Fruit fly (Drosophila melanogaster): Measurements from ENCODE around the gene Dref.
A peak's percentile ranks its signal among the peaks of the same experiment; 100 is the strongest.

Gene Dref

dm6 chr2L:9937908-9938307 lies 29.1 kb downstream of the Dref start, which contains the start of gene Arglu1 (continued):
- TF ChIP-seq bigmax (GFP tag; optimal IDR thresholded peaks at IDR 0.05) (no peak), Ets97D (GFP tag; optimal IDR thresholded peaks at IDR 0.05) (peak; percentile 37), disco-r (GFP tag; optimal IDR thresholded peaks at IDR 0.05) (no peak), kni (GFP tag; optimal IDR thresholded peaks at IDR 0.05) (no peak), CG13424 (tag; optimal IDR thresholded peaks at IDR 0.05) (no peak), CG5245 (GFP tag; optimal IDR thresholded peaks at IDR 0.05) (no peak), so (GFP tag; IDR thresholded peaks at IDR 0.05) (no peak), toy (GFP tag; IDR thresholded peaks at IDR 0.05) (no peak), Dbx (GFP tag; IDR thresholded peaks at IDR 0.05) (peak; percentile 57; the same call in 1 of the 3 replicates), CG3726 (GFP tag; IDR thresholded peaks at IDR 0.05) (no peak), NFAT (GFP tag; IDR thresholded peaks at IDR 0.05) (peak; percentile 34; the same call in 1 of the 2 replicates), mam (GFP tag; optimal IDR thresholded peaks at IDR 0.05) (peak; percentile 53), onecut (GFP tag; IDR thresholded peaks at IDR 0.05) (no peak), lola (GFP tag; optimal IDR thresholded peaks at IDR 0.05) (no peak), grau (tag; optimal IDR thresholded peaks at IDR 0.05) (no peak), rib (GFP tag; IDR thresholded peaks at IDR 0.05) (no peak), Mes4 (GFP tag; optimal IDR thresholded peaks at IDR 0.05) (no peak), Ptx1 (GFP tag; IDR thresholded peaks at IDR 0.05) (peak; percentile 39; the same call in 1 of the 2 replicates), CG43689 (GFP tag; IDR thresholded peaks at IDR 0.05) (no peak), CG14667 (GFP tag; IDR thresholded peaks at IDR 0.05) (no peak), sens-2 (GFP tag; IDR thresholded peaks at IDR 0.05) (no peak), CG6689 (GFP tag; IDR thresholded peaks at IDR 0.05) (no peak), CG17359 (tag; optimal IDR thresholded peaks at IDR 0.05) (no peak), corto (GFP tag; optimal IDR thresholded peaks at IDR 0.05) (no peak), p53 (GFP tag; optimal IDR thresholded peaks at IDR 0.05) (no peak), CG10209 (GFP tag; optimal IDR thresholded peaks at IDR 0.05) (no peak), Hand (GFP tag; optimal IDR thresholded peaks at IDR 0.05) (no peak)

- no peak for TF ChIP-seq Optix (GFP tag; IDR thresholded peaks at IDR 0.05)
- no peak for TF ChIP-seq disco-r (GFP tag; optimal IDR thresholded peaks at IDR 0.05)
- no peak for TF ChIP-seq Fer3 (tag; optimal IDR thresholded peaks at IDR 0.05)
- TF ChIP-seq sens-2 (GFP tag; IDR thresholded peaks at IDR 0.05) = no peak
- no peak for TF ChIP-seq bbx (GFP tag; IDR thresholded peaks at IDR 0.05; ENCODE audit: partially characterized antibody)
- no peak for TF ChIP-seq GATAe (GFP tag; conservative IDR thresholded peaks at IDR 0.05)
- no peak for TF ChIP-seq dysf (GFP tag; IDR thresholded peaks at IDR 0.05)
- TF ChIP-seq CG12391 (tag; optimal IDR thresholded peaks at IDR 0.05) = no peak
- TF ChIP-seq CG10654 (GFP tag; optimal IDR thresholded peaks at IDR 0.05) = no peak
- no peak for TF ChIP-seq Ptx1 (GFP tag; IDR thresholded peaks at IDR 0.05)
These were observed 34.0 kb downstream of the Dref start, which contains the start of gene Cpr30F for dm6 chr2L:9933063-9933462. Gene Cpr30F, minus strand, starts transcription at chr2L:9933163.

- TF ChIP-seq CG10209 (GFP tag; optimal IDR thresholded peaks at IDR 0.05) (no peak), usp (GFP tag; optimal IDR thresholded peaks at IDR 0.05) (no peak), fru (optimal IDR thresholded peaks at IDR 0.05) (no peak), scrt (GFP tag; optimal IDR thresholded peaks at IDR 0.05) (no peak), CG11695 (GFP tag; IDR thresholded peaks at IDR 0.05) (no peak), CG3407 (GFP tag; optimal IDR thresholded peaks at IDR 0.05) (no peak), CG10366 (GFP tag; IDR thresholded peaks at IDR 0.05) (no peak), Rfx (GFP tag; IDR thresholded peaks at IDR 0.05) (no peak), CG7372 (GFP tag; IDR thresholded peaks at IDR 0.05) (no peak), h (optimal IDR thresholded peaks at IDR 0.05) (no peak), odd (GFP tag; optimal IDR thresholded peaks at IDR 0.05) (no peak)
These were observed 36.7 kb downstream of the Dref start, which contains the start of gene CG42367 for dm6 chr2L:9930280-9930679. Gene CG42367, plus strand, starts transcription at chr2L:9930580.

Measured in whole organism, embryonic.